Worm (Caenorhabditis elegans) whole organism, mixed stage, embryonic: ENCODE measurements around the gene gcl-1.
A peak's percentile ranks its signal among the peaks of the same experiment; 100 is the strongest.

ENCODE experiments used
- M03D4.4 ChIP-seq: sonication (generic microtip); optimal IDR thresholded peaks from 2 replicates; lab custom pipeline; 2017; ENCODE audit warnings: mild to moderate bottlenecking, missing genetic modification characterization, missing compliant biosample characterization
- bed-3 ChIP-seq: fragments of 200-800 bp; sonication (Bioruptor generic); optimal IDR thresholded peaks from 3 replicates; lab custom pipeline; 2018; ENCODE audit warnings: mild to moderate bottlenecking, missing genetic modification characterization, moderate library complexity, missing compliant biosample characterization
- blmp-1 ChIP-seq: fragments of 150-350 bp; optimal IDR thresholded peaks from 2 replicates; lab custom pipeline; 2014; ENCODE audit warnings: missing biosample characterization, missing genetic modification characterization
- ceh-43 ChIP-seq: fragments of 200-800 bp; sonication (Bioruptor generic); optimal IDR thresholded peaks from 2 replicates; lab custom pipeline; 2018; ENCODE audit warnings: mild to moderate bottlenecking, missing genetic modification characterization, moderate library complexity, missing compliant biosample characterization
- ceh-83 ChIP-seq: fragments of 200-800 bp; sonication (Bioruptor generic); optimal IDR thresholded peaks from 2 replicates; lab custom pipeline; 2018; ENCODE audit warnings: mild to moderate bottlenecking, missing genetic modification characterization, missing compliant biosample characterization
- ces-1 ChIP-seq: fragments of 150-350 bp; optimal IDR thresholded peaks from 2 replicates; lab custom pipeline; 2014; ENCODE audit warnings: missing biosample characterization, missing genetic modification reagents, missing genetic modification characterization
- cnd-1 ChIP-seq: fragments of 200-800 bp; sonication (Bioruptor generic); optimal IDR thresholded peaks from 2 replicates; lab custom pipeline; 2018; ENCODE audit warnings: mild to moderate bottlenecking, missing genetic modification characterization, missing compliant biosample characterization
- drap-1 ChIP-seq: fragments of 200-800 bp; sonication (Bioruptor generic); optimal IDR thresholded peaks from 3 replicates; lab custom pipeline; 2018; ENCODE audit warnings: mild to moderate bottlenecking, missing genetic modification characterization, missing compliant biosample characterization
- elt-1 ChIP-seq: sonication (generic microtip); optimal IDR thresholded peaks from 2 replicates; lab custom pipeline; 2017; ENCODE audit warnings: missing genetic modification characterization, mild to moderate bottlenecking, missing compliant biosample characterization, antibody characterized with exemption, moderate library complexity, borderline replicate concordance; ENCODE audit not compliant: insufficient read depth
- elt-3 ChIP-seq: fragments of 150-350 bp; optimal IDR thresholded peaks from 2 replicates; lab custom pipeline; 2014; ENCODE audit warnings: missing biosample characterization, missing genetic modification characterization
- flh-1 ChIP-seq: fragments of 200-800 bp; sonication (Bioruptor generic); optimal IDR thresholded peaks from 2 replicates; lab custom pipeline; 2018; ENCODE audit warnings: mild to moderate bottlenecking, missing genetic modification characterization, moderate library complexity, missing compliant biosample characterization
- ham-2 ChIP-seq: fragments of 200-800 bp; sonication (Bioruptor generic); optimal IDR thresholded peaks from 2 replicates; lab custom pipeline; 2018; ENCODE audit warnings: mild to moderate bottlenecking, missing genetic modification characterization, missing compliant biosample characterization
- hlh-1 ChIP-seq: fragments of 150-350 bp; optimal IDR thresholded peaks from 2 replicates; lab custom pipeline; 2014; ENCODE audit warnings: missing biosample characterization, missing genetic modification reagents, missing genetic modification characterization
- lin-13 ChIP-seq: fragments of 150-350 bp; optimal IDR thresholded peaks from 2 replicates; lab custom pipeline; 2014; ENCODE audit warnings: missing biosample characterization, missing genetic modification characterization
- lin-32 ChIP-seq: fragments of 200-800 bp; sonication (Bioruptor generic); optimal IDR thresholded peaks from 2 replicates; lab custom pipeline; 2018; ENCODE audit warnings: mild to moderate bottlenecking, missing genetic modification characterization, missing compliant biosample characterization
- mab-5 ChIP-seq: fragments of 150-350 bp; optimal IDR thresholded peaks from 2 replicates; lab custom pipeline; 2014; ENCODE audit warnings: missing biosample characterization, missing genetic modification characterization
- mep-1 ChIP-seq: fragments of 150-350 bp; optimal IDR thresholded peaks from 2 replicates; lab custom pipeline; 2017; ENCODE audit warnings: missing biosample characterization, missing genetic modification reagents, missing genetic modification characterization, inconsistent platforms
- mls-2 ChIP-seq: sonication (generic microtip); optimal IDR thresholded peaks from 2 replicates; lab custom pipeline; 2016; ENCODE audit warnings: mild to moderate bottlenecking, missing genetic modification characterization, moderate library complexity, missing compliant biosample characterization
- nhr-12 ChIP-seq: fragments of 150-350 bp; optimal IDR thresholded peaks from 2 replicates; lab custom pipeline; 2014; ENCODE audit warnings: missing biosample characterization, missing genetic modification characterization
- nhr-2 ChIP-seq: fragments of 150-350 bp; optimal IDR thresholded peaks from 2 replicates; lab custom pipeline; 2014; ENCODE audit warnings: missing biosample characterization, missing genetic modification characterization
- nhr-237 ChIP-seq: fragments of 150-350 bp; optimal IDR thresholded peaks from 2 replicates; lab custom pipeline; 2014; ENCODE audit warnings: missing biosample characterization, missing genetic modification characterization
- nhr-28 ChIP-seq: fragments of 150-350 bp; optimal IDR thresholded peaks from 2 replicates; lab custom pipeline; 2014; ENCODE audit warnings: missing biosample characterization, missing genetic modification characterization
- nhr-76 ChIP-seq: sonication (generic microtip); optimal IDR thresholded peaks from 2 replicates; lab custom pipeline; 2017; ENCODE audit warnings: missing biosample characterization, missing genetic modification characterization
- pha-4 ChIP-seq: fragments of 150-350 bp; optimal IDR thresholded peaks from 2 replicates; lab custom pipeline; 2018; ENCODE audit warnings: missing biosample characterization, missing genetic modification reagents, missing genetic modification characterization
- snpc-4 ChIP-seq: fragments of 150-350 bp; optimal IDR thresholded peaks from 2 replicates; lab custom pipeline; 2014; ENCODE audit warnings: missing biosample characterization, missing genetic modification characterization
- sptf-1 ChIP-seq: sonication (generic microtip); optimal IDR thresholded peaks from 2 replicates; lab custom pipeline; 2017; ENCODE audit warnings: mild to moderate bottlenecking, missing genetic modification characterization, moderate library complexity, missing compliant biosample characterization
- tbx-8 ChIP-seq: fragments of 200-800 bp; sonication (Bioruptor generic); optimal IDR thresholded peaks from 2 replicates; lab custom pipeline; 2018; ENCODE audit warnings: mild to moderate bottlenecking, missing genetic modification characterization, moderate library complexity, missing compliant biosample characterization
- unc-120 ChIP-seq: sonication (generic microtip); optimal IDR thresholded peaks from 2 replicates; lab custom pipeline; 2017; ENCODE audit warnings: missing genetic modification characterization, missing compliant biosample characterization; ENCODE audit not compliant: poor library complexity, severe bottlenecking
- unc-39 ChIP-seq: fragments of 150-350 bp; optimal IDR thresholded peaks from 2 replicates; lab custom pipeline; 2014; ENCODE audit warnings: missing biosample characterization, missing genetic modification characterization
- unc-62 ChIP-seq: fragments of 150-350 bp; optimal IDR thresholded peaks from 2 replicates; lab custom pipeline; 2014; ENCODE audit warnings: missing biosample characterization, missing genetic modification reagents, missing genetic modification characterization
- zip-8 ChIP-seq: fragments of 150-350 bp; optimal IDR thresholded peaks from 2 replicates; lab custom pipeline; 2014; ENCODE audit warnings: missing biosample characterization, missing genetic modification characterization
- ztf-11 ChIP-seq: fragments of 150-350 bp; optimal IDR thresholded peaks from 2 replicates; lab custom pipeline; 2014; ENCODE audit warnings: missing biosample characterization, missing genetic modification characterization

gcl-1 gene

DNA sequence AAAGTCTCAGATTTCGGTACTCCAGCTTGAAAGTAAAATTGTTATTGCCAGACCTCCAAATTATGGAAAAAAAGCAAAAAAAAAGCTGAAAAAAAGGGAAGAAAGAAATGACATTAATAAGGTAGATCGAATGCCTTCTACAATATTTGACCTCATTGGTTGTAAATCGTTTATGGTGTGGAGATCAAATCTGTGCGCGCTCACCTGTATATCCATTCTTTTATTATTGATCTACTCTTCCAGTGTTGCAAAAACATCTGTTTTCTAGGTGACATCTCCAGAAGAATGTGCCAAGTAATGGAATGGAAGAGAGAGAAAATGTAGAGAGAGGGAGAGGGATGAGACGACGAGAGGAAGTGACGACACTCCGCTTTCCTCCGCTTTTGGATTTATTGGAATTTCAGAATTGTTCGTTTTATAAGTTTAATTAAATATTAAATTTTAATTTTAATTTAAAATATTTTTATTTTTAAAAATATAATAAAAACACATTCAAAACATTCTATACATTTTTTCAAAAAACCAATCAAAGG, 3.1 kb upstream of the gcl-1 start, which contains the start of the genes pik-1 and aptf-2:
Gene pik-1, plus strand, starts transcription at position 303 of the 533 bp plus-strand sequence.
Gene aptf-2, minus strand, starts transcription at position 313 of the 533 bp plus-strand sequence.
- TF ChIP-seq M03D4.4 (tag; lab: Kevin White, UChicago): no peak
- TF ChIP-seq unc-120 (tag; lab: Kevin White, UChicago): peak; percentile 33
- peak; percentile 8 for TF ChIP-seq ces-1

DNA sequence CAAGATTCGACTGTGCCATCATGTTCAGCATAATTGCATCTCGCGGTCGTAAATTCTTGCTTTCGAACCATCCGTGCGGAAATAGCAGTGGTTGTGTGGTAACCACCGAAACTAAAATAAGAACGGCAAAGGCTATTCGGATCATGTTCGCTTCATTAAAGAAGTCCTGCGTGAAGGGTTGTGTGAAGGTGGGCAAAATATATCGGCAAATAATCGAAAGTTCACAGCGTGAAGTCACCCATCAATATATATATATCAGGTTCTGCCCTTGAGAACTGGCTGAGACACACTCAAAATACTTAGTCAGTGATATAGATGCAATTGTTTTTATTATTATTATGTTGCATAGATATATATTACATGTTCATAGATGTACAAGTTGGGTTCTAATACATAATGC, 4.7 kb downstream of the gcl-1 start, which contains the start of gene Y62E10A.19:
Gene Y62E10A.19, minus strand, starts transcription at position 289 of the 400 bp plus-strand sequence.
- no peak for TF ChIP-seq lin-32 (GFP tag; lab: Kevin White, UChicago)
- TF ChIP-seq blmp-1 (tag; lab: Kevin White, UChicago): peak; percentile 7

ce11 chrIV:13400456-13401364, 12.0 kb downstream of the gcl-1 start, which contains the start of the genes memi-2 and cyp-31A5:
TSS of gene memi-2 (minus strand) at chrIV:13400506.
TSS of gene cyp-31A5 (plus strand) at chrIV:13401289.
- TF ChIP-seq flh-1 (GFP tag; lab: Kevin White, UChicago): no peak
- TF ChIP-seq mep-1 (tag; lab: Kevin White, UChicago): no peak
- no peak for TF ChIP-seq ztf-11 (tag; lab: Kevin White, UChicago)
- TF ChIP-seq mab-5: no peak
- no peak for TF ChIP-seq cnd-1 (tag; lab: Kevin White, UChicago)
- no peak for TF ChIP-seq ceh-83 (GFP tag; lab: Kevin White, UChicago)
- TF ChIP-seq tbx-8 (GFP tag; lab: Kevin White, UChicago): no peak
- no peak for TF ChIP-seq ham-2 (GFP tag; lab: Kevin White, UChicago)
- TF ChIP-seq pha-4 (tag; lab: Kevin White, UChicago): no peak
- TF ChIP-seq nhr-2 (tag; lab: Kevin White, UChicago): no peak

ce11 chrIV:13398728-13399127, 14.0 kb downstream of the gcl-1 start, which contains the start of gene Y62E10A.13:
TSS of gene Y62E10A.13 (minus strand) at chrIV:13399053.
- no peak for TF ChIP-seq ceh-83 (GFP tag; lab: Kevin White, UChicago)
- TF ChIP-seq zip-8 (tag; lab: Kevin White, UChicago): no peak
- no peak for TF ChIP-seq unc-62 (GFP tag; lab: Kevin White, UChicago)
- TF ChIP-seq nhr-28 (tag; lab: Kevin White, UChicago): no peak
- no peak for TF ChIP-seq tbx-8 (GFP tag; lab: Kevin White, UChicago)
- no peak for TF ChIP-seq mab-5
- TF ChIP-seq elt-1: no peak
- no peak for TF ChIP-seq drap-1 (GFP tag; lab: Kevin White, UChicago)

ce11 chrIV:13396375-13396774, 16.3 kb downstream of the gcl-1 start:
- no peak for TF ChIP-seq nhr-28 (tag; lab: Kevin White, UChicago)
- no peak for TF ChIP-seq mls-2 (tag; lab: Kevin White, UChicago)
- TF ChIP-seq bed-3 (GFP tag; lab: Kevin White, UChicago): no peak
- no peak for TF ChIP-seq snpc-4 (tag; lab: Kevin White, UChicago)
- no peak for TF ChIP-seq mep-1 (tag; lab: Kevin White, UChicago)
- TF ChIP-seq elt-3 (tag; lab: Kevin White, UChicago): no peak
- TF ChIP-seq lin-32 (GFP tag; lab: Kevin White, UChicago): no peak
- TF ChIP-seq cnd-1 (tag; lab: Kevin White, UChicago): no peak
- TF ChIP-seq M03D4.4 (tag; lab: Kevin White, UChicago): no peak
- no peak for TF ChIP-seq hlh-1 (tag; lab: Kevin White, UChicago)
- TF ChIP-seq flh-1 (GFP tag; lab: Kevin White, UChicago): no peak
- TF ChIP-seq unc-39 (tag; lab: Kevin White, UChicago): no peak
- no peak for TF ChIP-seq ceh-43 (GFP tag; lab: Kevin White, UChicago)
- no peak for TF ChIP-seq unc-120 (tag; lab: Kevin White, UChicago)
- TF ChIP-seq nhr-12: no peak
- TF ChIP-seq sptf-1 (tag; lab: Kevin White, UChicago): no peak
- no peak for TF ChIP-seq nhr-76 (tag; lab: Kevin White, UChicago)
- no peak for TF ChIP-seq lin-13 (tag; lab: Kevin White, UChicago)
- TF ChIP-seq nhr-237 (tag; lab: Kevin White, UChicago): no peak
- TF ChIP-seq mab-5: no peak
